Fruit fly (Drosophila melanogaster): ENCODE results near the gene CG5618.

DNA sequence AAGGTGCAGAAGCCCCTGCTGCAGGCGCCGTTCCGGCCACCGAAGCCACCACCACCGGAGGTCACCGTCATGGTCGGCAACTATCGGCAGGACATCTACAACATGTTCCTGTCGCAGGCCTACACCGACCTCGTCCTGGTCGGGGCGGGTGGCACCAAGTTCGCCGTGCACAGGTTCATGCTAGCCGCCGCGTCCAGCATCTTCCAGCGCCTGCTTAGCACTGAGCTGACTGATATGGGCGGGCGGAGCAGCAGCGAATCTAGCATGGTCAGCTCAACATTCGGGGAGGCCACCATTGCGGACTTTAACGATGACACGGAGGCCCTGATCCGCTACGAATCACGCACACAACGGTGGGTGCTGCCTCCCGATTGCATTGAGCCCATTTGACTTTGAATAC is 26.2 kb downstream of the CG5618 start:
- TF ChIP-seq psq (optimal IDR thresholded peaks at IDR 0.05) (no peak), Myc (optimal IDR thresholded peaks at IDR 0.05) (no peak)

Measured in Kc167 (cell line).